Worm (Caenorhabditis elegans) whole organism, L3 larva: ENCODE measurements around the gene ZC317.7.
"Not testable (repeated sequence)": the region's sequence is repeated elsewhere in the genome, so short reads cannot be mapped to it uniquely, and the experiment has no call there.

Experiments used
- R02D3.7 ChIP-seq: fragments of 150-350 bp; optimal IDR thresholded peaks from 2 replicates; lab custom pipeline; 2014; ENCODE audit warnings: missing biosample characterization, missing genetic modification characterization
- ZK546.5 ChIP-seq: sonication (generic microtip); optimal IDR thresholded peaks from 2 replicates; lab custom pipeline; 2017; ENCODE audit warnings: missing biosample characterization, missing genetic modification characterization
- ceh-82 ChIP-seq: fragments of 150-350 bp; optimal IDR thresholded peaks from 2 replicates; lab custom pipeline; 2014; ENCODE audit warnings: missing biosample characterization, missing genetic modification characterization
- ceh-9 ChIP-seq: sonication (generic microtip); optimal IDR thresholded peaks from 2 replicates; lab custom pipeline; 2018; ENCODE audit warnings: missing biosample characterization, missing genetic modification characterization
- daf-12 ChIP-seq: fragments of 150-350 bp; optimal IDR thresholded peaks from 2 replicates; lab custom pipeline; 2014; ENCODE audit warnings: missing biosample characterization, missing genetic modification reagents, missing genetic modification characterization
- egl-27 ChIP-seq: sonication (generic microtip); optimal IDR thresholded peaks from 4 replicates; lab custom pipeline; 2017; ENCODE audit warnings: missing biosample characterization, missing genetic modification reagents, missing genetic modification characterization
- elt-1 ChIP-seq: fragments of 150-350 bp; optimal IDR thresholded peaks from 2 replicates; lab custom pipeline; 2014; ENCODE audit warnings: missing biosample characterization, missing genetic modification characterization
- elt-2 ChIP-seq: sonication (generic microtip); optimal IDR thresholded peaks from 2 replicates; lab custom pipeline; 2016; ENCODE audit warnings: missing genetic modification reagents, mild to moderate bottlenecking, missing genetic modification characterization, missing compliant biosample characterization
- fkh-10 ChIP-seq: sonication (generic microtip); optimal IDR thresholded peaks from 2 replicates; lab custom pipeline; 2017; ENCODE audit warnings: missing biosample characterization, missing genetic modification reagents, missing genetic modification characterization
- fos-1 ChIP-seq: fragments of 150-350 bp; optimal IDR thresholded peaks from 2 replicates; lab custom pipeline; 2014; ENCODE audit warnings: missing biosample characterization, missing genetic modification characterization
- jun-1 ChIP-seq: fragments of 150-350 bp; optimal IDR thresholded peaks from 2 replicates; lab custom pipeline; 2014; ENCODE audit warnings: missing biosample characterization, missing genetic modification reagents, missing genetic modification characterization
- lin-15B ChIP-seq: fragments of 150-350 bp; optimal IDR thresholded peaks from 2 replicates; lab custom pipeline; 2014; ENCODE audit warnings: missing biosample characterization, missing genetic modification characterization
- lin-39 ChIP-seq: fragments of 150-350 bp; optimal IDR thresholded peaks from 2 replicates; lab custom pipeline; 2018; ENCODE audit warnings: missing biosample characterization, missing genetic modification reagents, missing genetic modification characterization
- lsy-12 ChIP-seq: sonication (generic microtip); optimal IDR thresholded peaks from 2 replicates; lab custom pipeline; 2016; ENCODE audit warnings: mild to moderate bottlenecking, missing genetic modification characterization, missing compliant biosample characterization
- mdl-1 ChIP-seq: fragments of 150-350 bp; optimal IDR thresholded peaks from 2 replicates; lab custom pipeline; 2014; ENCODE audit warnings: missing biosample characterization, missing genetic modification characterization
- mml-1 ChIP-seq: fragments of 150-350 bp; sonication (generic microtip); optimal IDR thresholded peaks from 3 replicates; lab custom pipeline; 2014; ENCODE audit warnings: missing biosample characterization, missing genetic modification characterization
- nhr-11 ChIP-seq: fragments of 150-350 bp; optimal IDR thresholded peaks from 2 replicates; lab custom pipeline; 2014; ENCODE audit warnings: missing biosample characterization, missing genetic modification characterization
- nhr-23 ChIP-seq: fragments of 150-350 bp; optimal IDR thresholded peaks from 2 replicates; lab custom pipeline; 2014; ENCODE audit warnings: missing biosample characterization, missing genetic modification reagents, missing genetic modification characterization
- nhr-237 ChIP-seq: fragments of 150-350 bp; optimal IDR thresholded peaks from 2 replicates; lab custom pipeline; 2014; ENCODE audit warnings: missing biosample characterization, missing genetic modification characterization
- nhr-25 ChIP-seq: sonication (generic microtip); optimal IDR thresholded peaks from 2 replicates; lab custom pipeline; 2017; ENCODE audit warnings: missing biosample characterization, missing genetic modification characterization
- nhr-43 ChIP-seq: sonication (generic microtip); optimal IDR thresholded peaks from 2 replicates; lab custom pipeline; 2016; ENCODE audit warnings: mild to moderate bottlenecking, missing genetic modification characterization, missing compliant biosample characterization; ENCODE audit not compliant: poor library complexity, severe bottlenecking
- nhr-67 ChIP-seq: fragments of 150-350 bp; optimal IDR thresholded peaks from 2 replicates; lab custom pipeline; 2014; ENCODE audit warnings: missing biosample characterization, missing genetic modification characterization
- nhr-77 ChIP-seq: fragments of 150-350 bp; optimal IDR thresholded peaks from 2 replicates; lab custom pipeline; 2014; ENCODE audit warnings: missing biosample characterization, missing genetic modification characterization
- pha-4 ChIP-seq: fragments of 150-350 bp; optimal IDR thresholded peaks from 2 replicates; lab custom pipeline; 2014; ENCODE audit warnings: missing biosample characterization, missing genetic modification reagents, missing genetic modification characterization
- pqm-1 ChIP-seq: fragments of 150-350 bp; optimal IDR thresholded peaks from 2 replicates; lab custom pipeline; 2017; ENCODE audit warnings: missing biosample characterization, missing genetic modification characterization, inconsistent platforms
- sea-2 ChIP-seq: fragments of 150-350 bp; sonication (generic microtip); optimal IDR thresholded peaks from 4 replicates; lab custom pipeline; 2014; ENCODE audit warnings: missing biosample characterization, missing genetic modification reagents, missing genetic modification characterization
- skn-1 ChIP-seq: fragments of 150-350 bp; optimal IDR thresholded peaks from 2 replicates; lab custom pipeline; 2014; ENCODE audit warnings: missing biosample characterization, missing genetic modification characterization
- unc-62 ChIP-seq: fragments of 150-350 bp; sonication (generic microtip); optimal IDR thresholded peaks from 4 replicates; lab custom pipeline; 2014; ENCODE audit warnings: missing biosample characterization, missing genetic modification reagents, missing genetic modification characterization
- zag-1 ChIP-seq: fragments of 150-350 bp; optimal IDR thresholded peaks from 2 replicates; lab custom pipeline; 2014; ENCODE audit warnings: missing biosample characterization, missing genetic modification characterization
- ztf-11 ChIP-seq: fragments of 150-350 bp; optimal IDR thresholded peaks from 2 replicates; lab custom pipeline; 2014; ENCODE audit warnings: missing biosample characterization, missing genetic modification characterization
- ztf-4 ChIP-seq: fragments of 150-350 bp; optimal IDR thresholded peaks from 2 replicates; lab custom pipeline; 2014; ENCODE audit warnings: missing biosample characterization, missing genetic modification characterization

ZC317.7 gene

ce11 chrV:5487180-5487579, 16.4 kb upstream of the ZC317.7 start:
- TF ChIP-seq pha-4 (tag; lab: Kevin White, UChicago) (no peak), daf-12 (no peak), zag-1 (tag; lab: Kevin White, UChicago) (no peak), unc-62 (GFP tag; lab: Kevin White, UChicago) (no peak), nhr-237 (no peak), ztf-4 (tag; lab: Kevin White, UChicago) (no peak), fos-1 (tag; lab: Kevin White, UChicago) (no peak), lin-39 (tag; lab: Kevin White, UChicago) (no peak), nhr-11 (tag; lab: Kevin White, UChicago) (no peak), ceh-9 (tag; lab: Kevin White, UChicago) (no peak)

- TF ChIP-seq skn-1 (tag; lab: Kevin White, UChicago) (no peak), mml-1 (tag; lab: Kevin White, UChicago) (no peak), jun-1 (tag; lab: Kevin White, UChicago) (no peak), nhr-43 (tag; lab: Kevin White, UChicago) (no peak), nhr-11 (tag; lab: Kevin White, UChicago) (no peak), lin-15B (tag; lab: Kevin White, UChicago) (no peak), elt-2 (tag; lab: Kevin White, UChicago) (no peak), egl-27 (tag; lab: Kevin White, UChicago) (no peak), elt-1 (tag; lab: Kevin White, UChicago) (no peak), fos-1 (tag; lab: Kevin White, UChicago) (no peak)
Measured at ce11 chrV:5484866-5485265, 14.0 kb upstream of the ZC317.7 start, which contains the start of gene srg-65. TSS of gene srg-65 (minus strand) at chrV:5484966.

- TF ChIP-seq sea-2 (GFP tag; lab: Kevin White, UChicago): no peak
- no peak for TF ChIP-seq pqm-1 (tag; lab: Kevin White, UChicago)
- no peak for TF ChIP-seq nhr-77
- no peak for TF ChIP-seq elt-1 (tag; lab: Kevin White, UChicago)
- no peak for TF ChIP-seq ZK546.5 (tag; lab: Kevin White, UChicago)
- TF ChIP-seq mdl-1 (tag; lab: Kevin White, UChicago): no peak
- no peak for TF ChIP-seq nhr-25 (tag; lab: Kevin White, UChicago)
Measured at ce11 chrV:5482315-5482714, 11.5 kb upstream of the ZC317.7 start, which contains the start of gene srg-66. TSS of gene srg-66 (minus strand) at chrV:5482415.

- no peak for TF ChIP-seq fkh-10 (GFP tag; lab: Kevin White, UChicago)
- no peak for TF ChIP-seq ztf-11 (tag; lab: Kevin White, UChicago)
- no peak for TF ChIP-seq zag-1 (tag; lab: Kevin White, UChicago)
Measured at ce11 chrV:5477719-5478118, 6.9 kb upstream of the ZC317.7 start.

- TF ChIP-seq ceh-9, nhr-67, jun-1 (tag; lab: Kevin White, UChicago): not testable (repeated sequence)
Measured at ce11 chrV:5468489-5468888, 2.3 kb downstream of the ZC317.7 start, which contains the start of gene ZC317.6. TSS of gene ZC317.6 (minus strand) at chrV:5468589.

- TF ChIP-seq ceh-82 (tag; lab: Kevin White, UChicago) (no peak), ztf-11 (tag; lab: Kevin White, UChicago) (no peak), mdl-1 (tag; lab: Kevin White, UChicago) (no peak), nhr-23 (tag; lab: Kevin White, UChicago) (no peak), sea-2 (GFP tag; lab: Kevin White, UChicago) (no peak), lsy-12 (tag; lab: Kevin White, UChicago) (no peak), nhr-11 (tag; lab: Kevin White, UChicago) (no peak), R02D3.7 (tag; lab: Kevin White, UChicago) (no peak)
- TF ChIP-seq, all 47 proteins: peak for 0
Measured at ce11 chrV:5465335-5465734, 5.5 kb downstream of the ZC317.7 start, which contains the start of gene srg-68. TSS of gene srg-68 (minus strand) at chrV:5465435.
